Fruit fly (Drosophila melanogaster) whole organism, embryonic: ENCODE data around the gene CG3119.

ENCODE experiments used
- CG12659 ChIP-seq: fragments of 200-800 bp; sonication (Bioruptor generic); optimal IDR thresholded peaks from 3 replicates; lab custom pipeline; 2017; ENCODE audit warnings: mild to moderate bottlenecking, missing biosample characterization, missing genetic modification reagents, missing genetic modification characterization
- Jarid2 ChIP-seq: fragments of 200-800 bp; sonication (Bioruptor generic); optimal IDR thresholded peaks from 3 replicates; lab custom pipeline; 2017; ENCODE audit warnings: mild to moderate bottlenecking, missing biosample characterization, missing genetic modification reagents, missing genetic modification characterization
- Neu2 ChIP-seq: fragments of 200-800 bp; sonication (Bioruptor generic); optimal IDR thresholded peaks from 3 replicates; lab custom pipeline; 2016; ENCODE audit warnings: missing biosample characterization, missing genetic modification characterization, borderline replicate concordance
- eyg ChIP-seq: fragments of 200-800 bp; sonication (Bioruptor generic); optimal IDR thresholded peaks from 3 replicates; lab custom pipeline; 2016; ENCODE audit warnings: missing biosample characterization, missing genetic modification characterization

DNA sequence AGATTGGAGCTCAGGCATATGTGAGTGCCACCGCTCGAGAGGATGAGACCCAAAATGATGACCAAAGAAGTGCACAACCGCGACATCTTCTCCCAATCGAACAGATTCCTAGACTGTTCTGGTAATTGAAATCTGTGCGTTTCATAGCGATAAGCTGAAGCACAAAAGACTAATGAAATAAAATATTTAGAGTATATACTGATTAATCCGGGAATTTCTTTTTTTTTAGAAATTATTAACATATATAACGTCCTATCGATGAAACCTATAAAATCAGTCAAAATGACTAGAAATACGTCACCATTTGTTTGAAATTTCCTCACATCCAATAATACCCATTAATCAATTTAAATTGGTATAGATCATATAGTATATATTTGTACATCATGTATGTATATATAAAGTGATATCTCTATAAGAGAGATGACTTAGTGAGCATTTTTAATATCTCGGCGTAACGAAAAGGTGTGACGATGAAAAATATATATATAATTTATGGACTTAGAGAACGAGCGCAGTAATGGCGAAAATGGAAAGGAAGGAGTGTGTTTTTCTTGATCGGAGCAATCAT, 9.6 kb upstream of the CG3119 start, which contains the start of the genes CG3117 and CG2983:
- TF ChIP-seq CG12659 (GFP tag; lab: Kevin White, UChicago), result no peak
- TF ChIP-seq Jarid2 (GFP tag; lab: Kevin White, UChicago), result no peak
- TF ChIP-seq Neu2 (GFP tag; lab: Kevin White, UChicago), result no peak
- no peak for TF ChIP-seq eyg (GFP tag; lab: Kevin White, UChicago)
